Fruit fly (Drosophila melanogaster) whole organism, wandering third instar larva: ENCODE measurements around the gene CG6398.

Experiments
- Dif ChIP-seq: fragments of 200-275, 200-300 bp; sonication (Bioruptor generic); optimal IDR thresholded peaks from 2 replicates; lab custom pipeline; 2018; ENCODE audit warnings: missing biosample characterization, missing genetic modification characterization; ENCODE audit not compliant: partially characterized antibody
- Hr78 ChIP-seq: fragments of >200 bp; optimal IDR thresholded peaks from 2 replicates; lab custom pipeline; 2017; ENCODE audit warnings: missing biosample characterization, missing genetic modification characterization

dm6 chrX:17881138-17882121 lies 50.8 kb downstream of the CG6398 start:
- TF ChIP-seq Dif (GFP tag; lab: Kevin White, UChicago): no peak
- no peak for TF ChIP-seq Hr78
